Worm (Caenorhabditis elegans): ENCODE measurements around the gene pqn-89.

The pqn-89 gene

DNA sequence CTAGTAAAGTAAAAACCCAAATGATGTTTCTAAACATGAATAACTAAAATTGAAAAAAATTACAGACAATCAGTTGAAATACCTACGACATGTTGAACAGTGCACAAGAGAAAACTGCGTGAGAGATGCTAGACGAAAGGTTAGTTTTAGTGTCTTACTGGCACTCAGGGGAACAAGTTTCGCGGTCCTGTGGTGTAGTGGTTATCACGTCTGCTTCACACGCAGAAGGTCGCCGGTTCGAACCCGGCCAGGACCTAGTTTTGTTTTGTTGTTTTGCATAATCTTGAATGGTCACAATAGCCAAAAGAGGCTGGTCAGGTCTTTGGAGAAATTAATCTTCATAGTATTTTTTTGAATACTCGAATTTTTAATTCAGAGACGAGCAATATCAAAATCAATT is 25.5 kb upstream of the pqn-89 start (continued):
- TF ChIP-seq lin-13 (GFP tag; optimal IDR thresholded peaks at IDR 0.05): peak; percentile 12
- no peak for TF ChIP-seq fos-1 (tag; optimal IDR thresholded peaks at IDR 0.05)
- TF ChIP-seq lsy-2 (tag; optimal IDR thresholded peaks at IDR 0.05): no peak
- peak; percentile 62; the same call in 1 of the 2 replicates for TF ChIP-seq nhr-42 (GFP tag; IDR thresholded peaks at IDR 0.05)
- no peak for TF ChIP-seq nhr-28 (tag; optimal IDR thresholded peaks at IDR 0.05)
- TF ChIP-seq nhr-76 (tag; optimal IDR thresholded peaks at IDR 0.05): no peak
- TF ChIP-seq ces-1 (GFP tag; optimal IDR thresholded peaks at IDR 0.05): no peak
- TF ChIP-seq saeg-2 (GFP tag; IDR thresholded peaks at IDR 0.05): no peak
- peak; percentile 93 for TF ChIP-seq lim-7 (GFP tag; IDR thresholded peaks at IDR 0.05)
- TF ChIP-seq dmd-9 (GFP tag; IDR thresholded peaks at IDR 0.05): peak; percentile 61; the same call in 1 of the 2 replicates
- TF ChIP-seq Y75B8A.6 (GFP tag; IDR thresholded peaks at IDR 0.05): peak; percentile 84
- TF ChIP-seq zag-1 (tag; optimal IDR thresholded peaks at IDR 0.05): no peak
- TF ChIP-seq lin-39 (tag; optimal IDR thresholded peaks at IDR 0.05): no peak
- TF ChIP-seq madf-5 (GFP tag; IDR thresholded peaks at IDR 0.05): peak; percentile 81 to 84; a peak in 3 of 4 replicates
- no peak for TF ChIP-seq nhr-6 (tag; optimal IDR thresholded peaks at IDR 0.05)
- peak; percentile 13 for TF ChIP-seq Y5F2A.4 (GFP tag; optimal IDR thresholded peaks at IDR 0.05)
- TF ChIP-seq hlh-11 (tag; optimal IDR thresholded peaks at IDR 0.05): no peak
- no peak for TF ChIP-seq R02D3.7 (tag; optimal IDR thresholded peaks at IDR 0.05)
- no peak for TF ChIP-seq F37D6.2 (tag; optimal IDR thresholded peaks at IDR 0.05)
- peak; percentile 51 for TF ChIP-seq zip-2 (tag; optimal IDR thresholded peaks at IDR 0.05)
- peak; percentile 55 for TF ChIP-seq rbr-2 (tag; optimal IDR thresholded peaks at IDR 0.05)
- peak; percentile 32 for TF ChIP-seq dpl-1 (GFP tag; optimal IDR thresholded peaks at IDR 0.05)
- no peak for TF ChIP-seq T20F7.1 (GFP tag; optimal IDR thresholded peaks at IDR 0.05)
- peak; percentile 99 for TF ChIP-seq snpc-1.2 (GFP tag; IDR thresholded peaks at IDR 0.05)
- no peak for TF ChIP-seq F44E2.7 (GFP tag; IDR thresholded peaks at IDR 0.05)
- TF ChIP-seq mes-2 (tag; optimal IDR thresholded peaks at IDR 0.05; ENCODE audit: poor library complexity, severe bottlenecking): peak; percentile 71
- peak; percentile 74; the same call in 1 of the 2 replicates for TF ChIP-seq daf-19 (GFP tag; conservative IDR thresholded peaks at IDR 0.05)
- TF ChIP-seq lin-1 (GFP tag; IDR thresholded peaks at IDR 0.05): peak; percentile 88
- no peak for TF ChIP-seq pqm-1 (tag; optimal IDR thresholded peaks at IDR 0.05)
- no peak for TF ChIP-seq lin-15B (tag; optimal IDR thresholded peaks at IDR 0.05)
- TF ChIP-seq dve-1 (tag; optimal IDR thresholded peaks at IDR 0.05; ENCODE audit: insufficient read depth): peak; percentile 52
- no peak for TF ChIP-seq cey-2 (tag; optimal IDR thresholded peaks at IDR 0.05; ENCODE audit: borderline replicate concordance, insufficient read depth)
- no peak for TF ChIP-seq ama-1 (optimal IDR thresholded peaks at IDR 0.05)
- TF ChIP-seq arid-1 (GFP tag; conservative IDR thresholded peaks at IDR 0.05): peak; percentile 93
- TF ChIP-seq ceh-32 (tag; optimal IDR thresholded peaks at IDR 0.05; ENCODE audit: poor library complexity): no peak
- TF ChIP-seq lin-29 (GFP tag; IDR thresholded peaks at IDR 0.05): peak; percentile 24; the same call in 1 of the 2 replicates
- TF ChIP-seq D1046.2 (GFP tag; IDR thresholded peaks at IDR 0.05): peak; percentile 70; the same call in 1 of the 2 replicates
- TF ChIP-seq nhr-111 (GFP tag; optimal IDR thresholded peaks at IDR 0.05): no peak
- no peak for TF ChIP-seq daf-12 (tag; optimal IDR thresholded peaks at IDR 0.05)
- no peak for TF ChIP-seq skn-1 (tag; optimal IDR thresholded peaks at IDR 0.05)
- no peak for TF ChIP-seq jun-1 (tag; optimal IDR thresholded peaks at IDR 0.05)
- TF ChIP-seq ceh-62 (tag; optimal IDR thresholded peaks at IDR 0.05): no peak
- TF ChIP-seq nhr-11 (tag; optimal IDR thresholded peaks at IDR 0.05): no peak
- no peak for TF ChIP-seq sdz-12 (GFP tag; optimal IDR thresholded peaks at IDR 0.05)
- peak; percentile 36 for TF ChIP-seq hlh-30 (tag; optimal IDR thresholded peaks at IDR 0.05; ENCODE audit: insufficient read depth)
- TF ChIP-seq F26F4.8 (GFP tag; conservative IDR thresholded peaks at IDR 0.05): peak; percentile 87; the same call in 1 of the 2 replicates
- TF ChIP-seq ceh-82 (tag; optimal IDR thresholded peaks at IDR 0.05): no peak
- no peak for TF ChIP-seq ZK546.5 (tag; optimal IDR thresholded peaks at IDR 0.05)
- TF ChIP-seq php-3 (GFP tag; IDR thresholded peaks at IDR 0.05): peak; percentile 81
- TF ChIP-seq attf-4 (tag; optimal IDR thresholded peaks at IDR 0.05): no peak
- no peak for TF ChIP-seq F10B5.3 (tag; optimal IDR thresholded peaks at IDR 0.05)
- TF ChIP-seq dmd-6 (GFP tag; IDR thresholded peaks at IDR 0.05): peak; percentile 55
